Fruit fly (Drosophila melanogaster) whole organism, embryonic: ENCODE results near the gene CG43999.
A peak's percentile ranks its signal among the peaks of the same experiment; 100 is the strongest.

Experiments used
- Antp ChIP-seq: fragments of 200-800 bp; sonication (Bioruptor generic); optimal IDR thresholded peaks from 3 replicates; lab custom pipeline; 2016; ENCODE audit warnings: missing biosample characterization, missing genetic modification characterization
- B-H1 ChIP-seq: fragments of 200-800 bp; sonication (Bioruptor generic); IDR thresholded peaks from 3 replicates; pipeline ENCODE4 v1.3.6; 2022; ENCODE audit warnings: missing biosample characterization, missing genetic modification characterization
- BtbVII ChIP-seq: fragments of 200-800 bp; sonication (Bioruptor generic); optimal IDR thresholded peaks from 3 replicates; lab custom pipeline; 2017; ENCODE audit warnings: missing biosample characterization, mild to moderate bottlenecking, missing genetic modification characterization
- CG10431 ChIP-seq: fragments of 200-800 bp; sonication (Bioruptor generic); optimal IDR thresholded peaks from 3 replicates; lab custom pipeline; 2018; ENCODE audit warnings: missing biosample characterization, mild to moderate bottlenecking, missing genetic modification characterization
- CG12942 ChIP-seq: fragments of 200-800 bp; sonication (Bioruptor generic); optimal IDR thresholded peaks from 3 replicates; lab custom pipeline; 2016; ENCODE audit warnings: missing biosample characterization, missing genetic modification characterization
- CG13775 ChIP-seq: fragments of 200-800 bp; sonication (Bioruptor generic); optimal IDR thresholded peaks from 3 replicates; lab custom pipeline; 2017; ENCODE audit warnings: missing biosample characterization, mild to moderate bottlenecking, missing genetic modification characterization
- CG1529 ChIP-seq: fragments of 200-800 bp; sonication (Bioruptor generic); optimal IDR thresholded peaks from 3 replicates; lab custom pipeline; 2018; ENCODE audit warnings: missing biosample characterization, missing genetic modification characterization
- CG15601 ChIP-seq: fragments of 200-800 bp; sonication (Bioruptor generic); optimal IDR thresholded peaks from 3 replicates; lab custom pipeline; 2019; ENCODE audit warnings: missing biosample characterization, mild to moderate bottlenecking, missing genetic modification characterization, moderate library complexity
- CG1792 ChIP-seq: fragments of 200-800 bp; sonication (Bioruptor generic); optimal IDR thresholded peaks from 2 replicates; lab custom pipeline; 2016; ENCODE audit warnings: missing biosample characterization, missing genetic modification characterization
- CG42726 ChIP-seq: fragments of 200-800 bp; sonication (Bioruptor generic); IDR thresholded peaks from 2 replicates; pipeline ENCODE4 v1.3.6; 2022; ENCODE audit warnings: missing biosample characterization, missing genetic modification characterization; ENCODE audit not compliant: partially characterized antibody
- CG4404 ChIP-seq: fragments of 200-800 bp; sonication (Bioruptor generic); IDR thresholded peaks from 2 replicates; pipeline ENCODE4 v1.3.6; 2022; ENCODE audit warnings: missing biosample characterization, missing genetic modification characterization
- CG4424 ChIP-seq: fragments of 200-800 bp; sonication (Bioruptor generic); optimal IDR thresholded peaks from 3 replicates; lab custom pipeline; 2016; ENCODE audit warnings: missing biosample characterization, missing genetic modification characterization
- CG5953 ChIP-seq: fragments of 200-800 bp; sonication (Bioruptor generic); IDR thresholded peaks from 2 replicates; pipeline ENCODE4 v1.3.6; 2022; ENCODE audit warnings: missing biosample characterization, missing genetic modification characterization
- CHES-1-like ChIP-seq: fragments of 200-800 bp; sonication (Bioruptor generic); optimal IDR thresholded peaks from 2 replicates; lab custom pipeline; 2016; ENCODE audit warnings: missing biosample characterization, missing genetic modification characterization
- Dbx ChIP-seq: fragments of 200-800 bp; sonication (Bioruptor generic); IDR thresholded peaks from 3 replicates; pipeline ENCODE4 v1.3.6; 2022; ENCODE audit warnings: missing biosample characterization, missing genetic modification characterization
- E2f2 ChIP-seq: fragments of 200-800 bp; sonication (Bioruptor generic); IDR thresholded peaks from 2 replicates; pipeline ENCODE4 v1.3.6; 2022; ENCODE audit warnings: missing biosample characterization, missing genetic modification characterization
- Hey ChIP-seq: fragments of 200-800 bp; sonication (Bioruptor generic); optimal IDR thresholded peaks from 3 replicates; lab custom pipeline; 2018; ENCODE audit warnings: missing biosample characterization, mild to moderate bottlenecking, missing genetic modification characterization
- Hmx ChIP-seq: fragments of 200-800 bp; sonication (Bioruptor generic); optimal IDR thresholded peaks from 2 replicates; lab custom pipeline; 2016; ENCODE audit warnings: missing biosample characterization, missing genetic modification characterization
- Hr3 ChIP-seq: fragments of 200-800 bp; sonication (Bioruptor generic); optimal IDR thresholded peaks from 3 replicates; lab custom pipeline; 2016; ENCODE audit warnings: missing biosample characterization, missing genetic modification characterization
- Max ChIP-seq: fragments of 200-800 bp; sonication (Bioruptor generic); optimal IDR thresholded peaks from 2 replicates; lab custom pipeline; 2016; ENCODE audit warnings: missing biosample characterization, mild to moderate bottlenecking, missing genetic modification characterization
- Mrtf ChIP-seq: fragments of 200-800 bp; sonication (Bioruptor generic); IDR thresholded peaks from 3 replicates; pipeline ENCODE4 v1.3.6; 2022; ENCODE audit warnings: missing biosample characterization, missing genetic modification characterization
- Ravus ChIP-seq: fragments of 200-800 bp; sonication (Bioruptor generic); IDR thresholded peaks from 2 replicates; pipeline ENCODE4 v1.3.6; 2022; ENCODE audit warnings: missing biosample characterization, missing genetic modification characterization
- Taf1 ChIP-seq: fragments of 200-800 bp; sonication (Bioruptor generic); IDR thresholded peaks from 2 replicates; pipeline ENCODE4 v1.3.6; 2022; ENCODE audit warnings: missing biosample characterization, missing genetic modification characterization
- Trl ChIP-seq, 3 experiments: fragments of >200 bp in 2 of 3; fragments of 200-800 bp in 1 of 3; sonication (Bioruptor generic) in 1 of 3; optimal IDR thresholded peaks; 2 replicates in 1 of 3; 3 replicates in 2 of 3; lab custom pipeline; 2016 to 2017; ENCODE audit warnings: missing biosample characterization in 1 of 3, missing genetic modification characterization in 1 of 3
- YL-1 ChIP-seq: fragments of 200-800 bp; sonication (Bioruptor generic); optimal IDR thresholded peaks from 3 replicates; lab custom pipeline; 2017; ENCODE audit warnings: missing biosample characterization, mild to moderate bottlenecking, missing genetic modification characterization
- ac ChIP-seq: fragments of 200-800 bp; sonication (Bioruptor generic); optimal IDR thresholded peaks from 3 replicates; lab custom pipeline; 2017; ENCODE audit warnings: missing biosample characterization, mild to moderate bottlenecking, missing genetic modification characterization
- bcd ChIP-seq: fragments of 200-800 bp; sonication (Bioruptor generic); optimal IDR thresholded peaks from 2 replicates; lab custom pipeline; 2017; ENCODE audit warnings: missing biosample characterization, mild to moderate bottlenecking, missing genetic modification characterization
- cad ChIP-seq: fragments of >200 bp; optimal IDR thresholded peaks from 2 replicates; lab custom pipeline; 2017; ENCODE audit warnings: missing biosample characterization, missing genetic modification characterization
- cato ChIP-seq: fragments of 200-800 bp; sonication (Bioruptor generic); optimal IDR thresholded peaks from 2 replicates; lab custom pipeline; 2016; ENCODE audit warnings: missing biosample characterization, missing genetic modification characterization, borderline replicate concordance
- chn ChIP-seq: fragments of 200-800 bp; sonication (Bioruptor generic); optimal IDR thresholded peaks from 2 replicates; lab custom pipeline; 2016; ENCODE audit warnings: missing biosample characterization, missing genetic modification characterization
- dan ChIP-seq: fragments of 200-800 bp; sonication (Bioruptor generic); IDR thresholded peaks from 2 replicates; pipeline ENCODE4 v1.3.6; 2022; ENCODE audit warnings: missing biosample characterization, missing genetic modification characterization
- dimm ChIP-seq: fragments of 200-800 bp; sonication (Bioruptor generic); IDR thresholded peaks from 2 replicates; pipeline ENCODE4 v1.3.6; 2022; ENCODE audit warnings: missing biosample characterization, missing genetic modification characterization
- dm ChIP-seq: fragments of 200-800 bp; sonication (Bioruptor generic); optimal IDR thresholded peaks from 3 replicates; lab custom pipeline; 2016; ENCODE audit warnings: missing biosample characterization, missing genetic modification characterization
- en ChIP-seq: fragments of 200-800 bp; sonication (Bioruptor generic); optimal IDR thresholded peaks from 2 replicates; lab custom pipeline; 2016; ENCODE audit warnings: missing biosample characterization, missing genetic modification characterization
- eyg ChIP-seq: fragments of 200-800 bp; sonication (Bioruptor generic); optimal IDR thresholded peaks from 3 replicates; lab custom pipeline; 2016; ENCODE audit warnings: missing biosample characterization, missing genetic modification characterization
- grn ChIP-seq: fragments of 200-800 bp; sonication (Bioruptor generic); optimal IDR thresholded peaks from 3 replicates; lab custom pipeline; 2017; ENCODE audit warnings: missing biosample characterization, missing genetic modification characterization
- h ChIP-seq: fragments of >200 bp; optimal IDR thresholded peaks from 2 replicates; lab custom pipeline; 2017
- hb ChIP-seq: fragments of 200-800 bp; sonication (Bioruptor generic); IDR thresholded peaks from 3 replicates; pipeline ENCODE4 v1.3.6; 2022; ENCODE audit warnings: missing biosample characterization, missing genetic modification characterization; ENCODE audit not compliant: partially characterized antibody
- ind ChIP-seq: fragments of 200-800 bp; sonication (Bioruptor generic); optimal IDR thresholded peaks from 3 replicates; lab custom pipeline; 2016; ENCODE audit warnings: missing biosample characterization, missing genetic modification characterization
- maf-S ChIP-seq: fragments of 200-800 bp; sonication (Bioruptor generic); optimal IDR thresholded peaks from 2 replicates; lab custom pipeline; 2016; ENCODE audit warnings: missing biosample characterization, missing genetic modification characterization
- pros ChIP-seq: fragments of 200-800 bp; sonication (Bioruptor generic); optimal IDR thresholded peaks from 3 replicates; lab custom pipeline; 2019; ENCODE audit warnings: missing biosample characterization, mild to moderate bottlenecking, missing genetic modification characterization, moderate library complexity
- pzg ChIP-seq: fragments of 200-800 bp; sonication (Bioruptor generic); optimal IDR thresholded peaks from 3 replicates; lab custom pipeline; 2018; ENCODE audit warnings: missing biosample characterization, mild to moderate bottlenecking, missing genetic modification characterization, moderate library complexity
- ranshi ChIP-seq: fragments of 200-800 bp; sonication (Bioruptor generic); IDR thresholded peaks from 2 replicates; pipeline ENCODE4 v1.3.6; 2022; ENCODE audit warnings: missing biosample characterization, missing genetic modification characterization
- sna ChIP-seq: fragments of 200-800 bp; sonication (Bioruptor generic); IDR thresholded peaks from 2 replicates; pipeline ENCODE4 v1.3.6; 2022; ENCODE audit warnings: missing biosample characterization, missing genetic modification characterization; ENCODE audit not compliant: partially characterized antibody
- tap ChIP-seq: fragments of 200-800 bp; optimal IDR thresholded peaks from 3 replicates; lab custom pipeline; 2019; ENCODE audit warnings: missing biosample characterization, mild to moderate bottlenecking, missing genetic modification characterization, moderate library complexity
- trem ChIP-seq: fragments of 200-800 bp; optimal IDR thresholded peaks from 3 replicates; lab custom pipeline; 2019; ENCODE audit warnings: missing biosample characterization, mild to moderate bottlenecking, missing genetic modification characterization, moderate library complexity
- vnd ChIP-seq: fragments of 200-800 bp; sonication (Bioruptor generic); IDR thresholded peaks from 3 replicates; pipeline ENCODE4 v1.3.6; 2022; ENCODE audit warnings: missing biosample characterization, missing genetic modification characterization; ENCODE audit not compliant: partially characterized antibody
- zfh2 ChIP-seq: fragments of 200-800 bp; sonication (Bioruptor generic); optimal IDR thresholded peaks from 2 replicates; lab custom pipeline; 2016; ENCODE audit warnings: missing biosample characterization, missing genetic modification characterization

Gene CG43999

DNA sequence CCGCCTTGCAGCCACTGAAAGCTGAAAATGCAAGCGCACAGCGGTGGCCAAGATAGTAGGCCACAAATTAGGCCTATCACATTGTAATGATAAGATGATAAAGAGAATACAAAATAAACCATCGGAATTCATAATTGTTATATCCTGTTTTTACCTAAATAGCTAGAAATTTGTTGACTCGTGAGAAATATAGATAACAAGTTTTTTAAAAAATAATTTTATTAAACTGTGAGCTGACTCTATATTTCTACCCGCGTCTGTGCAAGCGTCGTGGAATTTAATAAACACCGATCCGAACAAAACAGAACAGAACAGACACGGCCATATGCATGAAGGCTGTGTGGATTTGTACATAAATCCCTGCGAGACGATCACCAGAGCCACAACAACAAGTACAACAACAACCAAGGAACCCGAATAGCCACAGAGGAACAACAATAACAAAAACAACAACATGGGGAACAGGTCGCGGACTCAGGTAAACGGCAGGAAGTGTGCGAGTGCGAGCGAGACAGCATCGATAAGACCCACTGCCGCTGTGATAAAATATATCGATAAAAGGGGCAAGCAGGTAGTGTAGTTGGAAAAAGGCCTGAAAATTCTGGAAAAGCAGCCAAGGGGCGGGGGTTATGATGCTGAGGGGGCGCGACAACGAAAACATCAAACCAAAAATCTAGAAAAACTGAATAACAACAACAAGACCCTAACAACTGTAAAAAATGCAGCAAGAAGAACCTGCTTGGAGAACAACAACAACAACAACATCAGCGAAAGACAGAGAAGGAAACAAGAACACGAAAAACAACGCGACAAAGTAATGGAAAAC is 42.3 kb downstream of the CG43999 start (continued):
- TF ChIP-seq CG10431 (GFP tag; lab: Kevin White, UChicago) = peak; percentile 81
- TF ChIP-seq CHES-1-like (GFP tag; lab: Kevin White, UChicago) = no peak
- peak; percentile 65 for TF ChIP-seq Antp (GFP tag; lab: Kevin White, UChicago)
- TF ChIP-seq cato = peak; percentile 78
- TF ChIP-seq dimm = no peak
- no peak for TF ChIP-seq hb (GFP tag; lab: Robert Waterston, UW)
- TF ChIP-seq h (lab: Kevin White, UChicago) = no peak
- 0 out of 3 replicates have a peak, but pooled peaks have one; percentile 11 for TF ChIP-seq Dbx
- TF ChIP-seq CG42726 (GFP tag; lab: Robert Waterston, UW) = no peak
- no peak for TF ChIP-seq sna (GFP tag; lab: Robert Waterston, UW)
- peak; percentile 71 for TF ChIP-seq ind
- TF ChIP-seq eyg (GFP tag; lab: Kevin White, UChicago) = peak; percentile 53
- peak; percentile 81 for TF ChIP-seq ranshi (GFP tag; lab: Robert Waterston, UW)
- peak; percentile 25 for TF ChIP-seq YL-1
- TF ChIP-seq Mrtf = peak; percentile 78; the same call in 2 of the 3 replicates
- TF ChIP-seq chn (GFP tag; lab: Kevin White, UChicago) = peak; percentile 79
- peak; percentile 82 for TF ChIP-seq CG13775 (GFP tag; lab: Kevin White, UChicago)
- TF ChIP-seq maf-S = peak; percentile 61
- 0 out of 2 replicates have a peak, but pooled peaks have one; percentile 21 for TF ChIP-seq Taf1 (GFP tag; lab: Robert Waterston, UW)
- peak; percentile 44 for TF ChIP-seq CG1792 (GFP tag; lab: Kevin White, UChicago)
- peak; percentile 88 for TF ChIP-seq CG4424 (GFP tag; lab: Kevin White, UChicago)
- TF ChIP-seq Hmx (GFP tag; lab: Kevin White, UChicago) = no peak
- no peak for TF ChIP-seq Hey
- peak; percentile 42 for TF ChIP-seq cad (GFP tag; lab: Kevin White, UChicago)
- no peak for TF ChIP-seq pzg (GFP tag; lab: Kevin White, UChicago)
- 0 out of 2 replicates have a peak, but pooled peaks have one; percentile 37 for TF ChIP-seq Ravus (GFP tag; lab: Robert Waterston, UW)
- peak; percentile 64 for TF ChIP-seq BtbVII (GFP tag; lab: Kevin White, UChicago)
- peak; percentile 94 for TF ChIP-seq ac (GFP tag; lab: Kevin White, UChicago)
- TF ChIP-seq CG12942 (GFP tag; lab: Kevin White, UChicago) = peak; percentile 69
- peak; percentile 65 for TF ChIP-seq en (GFP tag; lab: Kevin White, UChicago)
- peak; percentile 78 for TF ChIP-seq bcd
- peak; percentile 87 for TF ChIP-seq tap (tag; lab: Kevin White, UChicago)
- peak; percentile 69 for TF ChIP-seq E2f2 (GFP tag; lab: Robert Waterston, UW)
- peak; percentile 86 for TF ChIP-seq CG4404 (GFP tag; lab: Robert Waterston, UW)
- TF ChIP-seq dan (GFP tag; lab: Robert Waterston, UW) = peak; percentile 57; the same call in 1 of the 2 replicates
- no peak for TF ChIP-seq vnd (GFP tag; lab: Robert Waterston, UW)
- peak; percentile 74 for TF ChIP-seq B-H1 (GFP tag; lab: Robert Waterston, UW)
- TF ChIP-seq trem (tag; lab: Kevin White, UChicago) = peak; percentile 94
- peak; percentile 53 for TF ChIP-seq dm (GFP tag; lab: Kevin White, UChicago)
- TF ChIP-seq grn (GFP tag; lab: Kevin White, UChicago) = peak; percentile 19
- peak; percentile 83 for TF ChIP-seq CG1529 (GFP tag; lab: Kevin White, UChicago)
- TF ChIP-seq CG15601 (tag; lab: Kevin White, UChicago) = peak; percentile 92
- TF ChIP-seq zfh2 = peak; percentile 8
- TF ChIP-seq Max (GFP tag; lab: Kevin White, UChicago) = peak; percentile 81
- TF ChIP-seq pros = peak; percentile 70
- TF ChIP-seq Trl (optimal IDR thresholded peaks at IDR 0.05; lab: Kevin White, UChicago) = no peak
- TF ChIP-seq Trl (GFP tag; optimal IDR thresholded peaks at IDR 0.05; lab: Kevin White, UChicago) = peak; percentile 70
- peak; percentile 83 for TF ChIP-seq Hr3 (GFP tag; lab: Kevin White, UChicago)
- TF ChIP-seq CG5953 = no peak; the same call in 1 of the 2 replicates
